Worm (Caenorhabditis elegans): ENCODE data around the gene ser-1.

ser-1 gene

ce11 chrX:16597791-16598190, 18.2 kb downstream of the ser-1 start:
- TF ChIP-seq blmp-1 (tag; optimal IDR thresholded peaks at IDR 0.05) = no peak

DNA sequence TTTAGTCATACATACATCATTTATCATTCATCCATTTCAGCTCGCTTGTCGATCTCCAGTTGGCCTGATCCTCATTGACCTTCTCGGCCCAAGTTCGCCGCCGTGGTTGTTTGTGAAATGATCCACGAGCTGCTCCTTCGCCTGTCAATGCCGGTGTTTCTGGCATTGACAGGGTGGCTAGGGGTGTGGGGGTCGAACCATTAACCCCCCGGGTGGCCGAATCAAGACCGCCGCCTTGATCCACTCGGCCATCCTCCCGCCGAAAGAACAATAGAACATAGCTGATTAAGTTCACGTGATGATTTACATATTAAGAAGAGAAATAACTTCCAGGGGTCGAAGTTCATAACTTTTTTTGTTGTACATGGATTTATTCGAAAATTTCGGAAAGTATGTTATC, 22.9 kb downstream of the ser-1 start, which contains the start of gene F59C12.4:
Gene F59C12.4, minus strand, starts transcription at position 166 of the 400 bp plus-strand sequence.
- TF ChIP-seq ztf-4 (tag; optimal IDR thresholded peaks at IDR 0.05) = no peak
- TF ChIP-seq efl-1 (optimal IDR thresholded peaks at IDR 0.05) = no peak
- TF ChIP-seq efl-1 (GFP tag; optimal IDR thresholded peaks at IDR 0.05 in 1 of 2) = peak in 1 of 2 experiments; percentile 57
- peak; percentile 9 for TF ChIP-seq lin-14 (GFP tag; optimal IDR thresholded peaks at IDR 0.05)
- peak; percentile 1 for TF ChIP-seq nhr-71 (tag; optimal IDR thresholded peaks at IDR 0.05)

ce11 chrX:16604096-16604495, 24.6 kb downstream of the ser-1 start:
- TF ChIP-seq alr-1 (tag; optimal IDR thresholded peaks at IDR 0.05; ENCODE audit: borderline replicate concordance) (no peak), nhr-47 (tag; optimal IDR thresholded peaks at IDR 0.05) (no peak), ceh-90 (tag; optimal IDR thresholded peaks at IDR 0.05) (no peak), efl-1 (optimal IDR thresholded peaks at IDR 0.05) (no peak), efl-1 (GFP tag; optimal IDR thresholded peaks at IDR 0.05 in 1 of 2) (no peak), lin-14 (GFP tag; optimal IDR thresholded peaks at IDR 0.05) (no peak), fkh-10 (GFP tag; optimal IDR thresholded peaks at IDR 0.05) (peak; percentile 1)

DNA sequence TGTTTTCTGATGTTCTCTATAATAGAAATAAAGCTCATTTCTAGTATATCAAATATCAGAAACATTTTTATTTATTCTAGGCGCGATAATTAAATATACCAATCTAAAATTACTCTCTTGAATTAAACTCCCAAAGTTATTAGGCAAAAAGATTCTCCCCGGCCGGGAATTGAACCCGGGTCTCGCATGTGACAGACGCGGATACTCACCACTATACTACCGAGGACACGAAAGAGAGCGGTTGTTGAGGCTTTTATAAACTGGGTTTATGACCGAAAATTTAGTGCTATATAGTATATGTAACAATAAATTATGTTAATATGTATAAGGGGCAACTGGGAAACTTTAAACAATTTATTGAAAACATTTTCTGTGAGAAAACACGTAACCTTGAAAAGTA, 25.0 kb downstream of the ser-1 start:
- no peak for TF ChIP-seq Y116A8C.19 (tag; optimal IDR thresholded peaks at IDR 0.05; ENCODE audit: borderline replicate concordance)
- TF ChIP-seq zip-4 (GFP tag; optimal IDR thresholded peaks at IDR 0.05) = peak; percentile 21
- no peak for TF ChIP-seq ztf-4 (tag; optimal IDR thresholded peaks at IDR 0.05)
- TF ChIP-seq fkh-4 (tag; optimal IDR thresholded peaks at IDR 0.05; ENCODE audit: borderline replicate concordance) = no peak
- no peak; the same call in 1 of the 2 replicates for TF ChIP-seq ceh-88 (GFP tag; IDR thresholded peaks at IDR 0.05)
- no peak for TF ChIP-seq jun-1 (tag; optimal IDR thresholded peaks at IDR 0.05)
- peak in 1 of 3 experiments; percentile 13 for TF ChIP-seq dpl-1 (GFP tag; optimal IDR thresholded peaks at IDR 0.05)
- TF ChIP-seq blmp-1 (tag; optimal IDR thresholded peaks at IDR 0.05) = peak; percentile 15
- TF ChIP-seq egl-27 (tag; optimal IDR thresholded peaks at IDR 0.05) = no peak
- TF ChIP-seq tbx-2 (tag; optimal IDR thresholded peaks at IDR 0.05) = peak; percentile 22
- peak; percentile 74 for TF ChIP-seq nhr-71 (tag; optimal IDR thresholded peaks at IDR 0.05)
- no peak for TF ChIP-seq ceh-63 (GFP tag; optimal IDR thresholded peaks at IDR 0.05)
- peak; percentile 43 for TF ChIP-seq dsc-1 (tag; optimal IDR thresholded peaks at IDR 0.05)
- no peak for TF ChIP-seq lin-15B (tag; optimal IDR thresholded peaks at IDR 0.05)
- no peak for TF ChIP-seq fkh-8 (tag; optimal IDR thresholded peaks at IDR 0.05)
- no peak for TF ChIP-seq pax-3 (tag; optimal IDR thresholded peaks at IDR 0.05)
- TF ChIP-seq aha-1 (tag; optimal IDR thresholded peaks at IDR 0.05) = no peak
- TF ChIP-seq C16A3.4 (tag; optimal IDR thresholded peaks at IDR 0.05) = peak; percentile 46
- peak; percentile 54 for TF ChIP-seq nhr-20 (tag; optimal IDR thresholded peaks at IDR 0.05)
- TF ChIP-seq mdl-1 (tag; optimal IDR thresholded peaks at IDR 0.05) = peak in 1 of 2 experiments; percentile 63
- peak; percentile 14 to 16 for TF ChIP-seq lsy-2 (tag; optimal IDR thresholded peaks at IDR 0.05)
- TF ChIP-seq nhr-47 (tag; optimal IDR thresholded peaks at IDR 0.05) = peak; percentile 68
- TF ChIP-seq unc-130 (tag; optimal IDR thresholded peaks at IDR 0.05) = no peak
- no peak for TF ChIP-seq mef-2 (tag; optimal IDR thresholded peaks at IDR 0.05)
- TF ChIP-seq snpc-4 (tag; optimal IDR thresholded peaks at IDR 0.05) = no peak
- TF ChIP-seq pag-3 (tag; optimal IDR thresholded peaks at IDR 0.05; ENCODE audit: borderline replicate concordance, insufficient read depth) = no peak
- TF ChIP-seq mep-1 (tag; optimal IDR thresholded peaks at IDR 0.05) = peak; percentile 72
- TF ChIP-seq nhr-12 (tag; optimal IDR thresholded peaks at IDR 0.05) = no peak
- TF ChIP-seq tlp-1 (tag; optimal IDR thresholded peaks at IDR 0.05) = no peak
- no peak for TF ChIP-seq fkh-10 (GFP tag; optimal IDR thresholded peaks at IDR 0.05)
- no peak for TF ChIP-seq efl-3 (GFP tag; optimal IDR thresholded peaks at IDR 0.05)
- no peak for TF ChIP-seq unc-30 (tag; optimal IDR thresholded peaks at IDR 0.05)
- no peak for TF ChIP-seq unc-86 (tag; optimal IDR thresholded peaks at IDR 0.05)
- TF ChIP-seq aly-2 (tag; optimal IDR thresholded peaks at IDR 0.05) = no peak
- TF ChIP-seq lin-14 (GFP tag; optimal IDR thresholded peaks at IDR 0.05) = peak; percentile 64
- TF ChIP-seq C04F5.9 (tag; optimal IDR thresholded peaks at IDR 0.05) = peak; percentile 25
- TF ChIP-seq nhr-85 (tag) = peak; percentile 56
- no peak for TF ChIP-seq lin-39 (tag; optimal IDR thresholded peaks at IDR 0.05)
- TF ChIP-seq xbp-1 (tag; optimal IDR thresholded peaks at IDR 0.05) = peak; percentile 26
- TF ChIP-seq nhr-11 (tag; optimal IDR thresholded peaks at IDR 0.05) = no peak
- TF ChIP-seq snu-23 (GFP tag; optimal IDR thresholded peaks at IDR 0.05) = peak; percentile 75
- no peak for TF ChIP-seq sox-4 (tag; optimal IDR thresholded peaks at IDR 0.05)
